Fruit fly (Drosophila melanogaster) whole organism: ENCODE measurements around the gene CG15465.

Experiments used
- CG8478 ChIP-seq: fragments of >200 bp; optimal IDR thresholded peaks from 2 replicates; lab custom pipeline; 2018; ENCODE audit warnings: inconsistent platforms
- Dll ChIP-seq: fragments of >200 bp; optimal IDR thresholded peaks from 2 replicates; lab custom pipeline; 2017
- EcR ChIP-seq, 2 experiments: fragments of >200 bp; optimal IDR thresholded peaks; 2 replicates each; lab custom pipeline; 2017; ENCODE audit warnings: missing biosample characterization in 2 of 2, missing genetic modification characterization in 2 of 2, missing genetic modification reagents in 2 of 2
- pan ChIP-seq: fragments of >200 bp; optimal IDR thresholded peaks from 2 replicates; lab custom pipeline; 2017
- psq ChIP-seq: fragments of >200 bp; optimal IDR thresholded peaks from 2 replicates; lab custom pipeline; 2017
- usp ChIP-seq: fragments of >200 bp; optimal IDR thresholded peaks from 2 replicates; lab custom pipeline; 2017; ENCODE audit warnings: missing biosample characterization, missing genetic modification characterization, mixed read lengths

The CG15465 gene

dm6 chrX:5131598-5131997 is 46.0 kb downstream of the CG15465 start, which contains the start of gene Rpn13R:
Rpn13R (plus strand) TSS chrX:5131898.
- TF ChIP-seq EcR (GFP tag; optimal IDR thresholded peaks at IDR 0.05; lab: Kevin White, UChicago) (no peak), pan (no peak), usp (GFP tag; lab: Kevin White, UChicago) (no peak), Dll (lab: Kevin White, UChicago) (no peak), psq (lab: Kevin White, UChicago) (no peak), CG8478 (lab: Kevin White, UChicago) (no peak)

- TF ChIP-seq Dll (lab: Kevin White, UChicago) (no peak), pan (no peak), psq (lab: Kevin White, UChicago) (no peak), usp (GFP tag; lab: Kevin White, UChicago) (no peak), EcR (GFP tag; optimal IDR thresholded peaks at IDR 0.05; lab: Kevin White, UChicago) (no peak), CG8478 (lab: Kevin White, UChicago) (no peak)
Observed at dm6 chrX:5143810-5144209, 58.3 kb downstream of the CG15465 start.

- TF ChIP-seq pan, result no peak
- no peak for TF ChIP-seq Dll (lab: Kevin White, UChicago)
Observed at dm6 chrX:5152888-5153287, 67.3 kb downstream of the CG15465 start.

- TF ChIP-seq CG8478 (lab: Kevin White, UChicago) (no peak), psq (lab: Kevin White, UChicago) (no peak), EcR (GFP tag; optimal IDR thresholded peaks at IDR 0.05; lab: Kevin White, UChicago) (no peak), usp (GFP tag; lab: Kevin White, UChicago) (no peak), pan (no peak), Dll (lab: Kevin White, UChicago) (no peak)
Observed at dm6 chrX:5164924-5165323, 79.4 kb downstream of the CG15465 start.

- TF ChIP-seq EcR (GFP tag; optimal IDR thresholded peaks at IDR 0.05; lab: Kevin White, UChicago) (no peak), Dll (lab: Kevin White, UChicago) (no peak)
Observed at dm6 chrX:5168193-5168592, 82.6 kb downstream of the CG15465 start.

DNA sequence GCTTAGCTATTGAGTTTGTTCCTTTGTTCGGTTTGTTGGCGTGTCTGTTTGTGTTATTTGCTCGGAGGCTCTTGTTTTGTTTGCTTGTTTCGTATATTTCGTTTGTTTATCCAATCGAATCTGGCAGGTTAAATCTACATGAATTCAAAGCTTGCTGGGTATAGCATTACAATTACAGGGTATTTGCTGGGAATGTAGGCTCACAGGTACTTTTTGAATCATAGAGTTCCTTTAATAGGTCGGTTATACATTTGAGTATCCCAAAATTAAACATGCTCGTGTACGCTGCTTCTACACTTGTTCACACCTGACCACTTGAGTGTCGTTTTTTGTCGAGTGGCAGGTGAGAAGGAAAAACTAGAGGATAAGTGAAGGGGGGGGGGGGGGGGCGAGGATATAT is 96.7 kb downstream of the CG15465 start, which contains the start of gene CG5062:
TSS of gene CG5062 (minus strand) at position 101 of the 400 bp plus-strand sequence.
- TF ChIP-seq CG8478 (lab: Kevin White, UChicago), result no peak
- no peak for TF ChIP-seq pan
- no peak for TF ChIP-seq EcR (GFP tag; optimal IDR thresholded peaks at IDR 0.05; lab: Kevin White, UChicago)
- no peak for TF ChIP-seq psq (lab: Kevin White, UChicago)
- TF ChIP-seq Dll (lab: Kevin White, UChicago), result no peak
- TF ChIP-seq usp (GFP tag; lab: Kevin White, UChicago), result no peak

- TF ChIP-seq Dll (lab: Kevin White, UChicago), result no peak
- TF ChIP-seq usp (GFP tag; lab: Kevin White, UChicago), result no peak
- no peak for TF ChIP-seq CG8478 (lab: Kevin White, UChicago)
- no peak for TF ChIP-seq pan
- no peak for TF ChIP-seq psq (lab: Kevin White, UChicago)
- TF ChIP-seq EcR (GFP tag; optimal IDR thresholded peaks at IDR 0.05; lab: Kevin White, UChicago), result no peak
Observed at dm6 chrX:5187121-5187520, 101.6 kb downstream of the CG15465 start.

DNA sequence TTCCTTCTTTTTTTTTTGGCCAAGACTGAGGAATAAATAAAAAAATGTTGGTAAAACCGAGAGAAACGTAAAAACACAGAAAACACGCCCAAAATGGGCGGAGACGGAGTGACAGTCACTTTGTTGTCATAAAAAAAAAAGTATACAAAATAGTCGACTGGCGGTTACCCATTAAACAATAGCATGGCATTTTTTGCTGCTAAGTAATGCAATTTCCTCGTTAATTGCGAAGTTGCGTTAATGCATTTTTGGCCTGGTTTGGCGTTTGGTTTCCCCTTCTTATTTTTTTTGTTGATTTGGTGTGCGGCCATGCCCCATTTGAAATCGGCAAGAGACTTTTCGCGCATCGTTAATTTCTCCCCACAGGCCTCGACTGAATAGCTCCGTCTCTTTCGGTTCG is 103.8 kb downstream of the CG15465 start:
- TF ChIP-seq pan (no peak), EcR (GFP tag; optimal IDR thresholded peaks at IDR 0.05; lab: Kevin White, UChicago) (no peak), CG8478 (lab: Kevin White, UChicago) (no peak)

- TF ChIP-seq psq (lab: Kevin White, UChicago), result no peak
Observed at dm6 chrX:5203674-5204073, 118.1 kb downstream of the CG15465 start.

DNA sequence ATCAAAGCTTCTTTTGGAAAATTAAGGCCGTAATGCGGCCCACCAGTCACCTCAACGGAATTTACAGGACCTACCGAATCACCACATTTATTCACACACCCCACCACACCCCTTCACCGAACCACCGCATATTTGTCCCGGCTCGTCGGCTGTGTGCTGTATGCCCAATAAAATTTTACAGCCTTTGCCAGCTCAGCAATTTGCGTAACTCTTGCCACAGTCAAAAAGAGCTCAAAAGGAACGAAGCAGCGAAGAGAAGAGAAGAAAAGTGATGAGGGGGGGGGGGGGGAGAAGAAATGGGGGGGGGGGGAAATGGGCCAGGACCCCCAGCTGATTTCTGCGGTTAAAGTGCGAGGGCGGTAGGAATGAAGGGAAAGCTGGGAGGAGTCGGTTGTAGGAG is 120.6 kb downstream of the CG15465 start:
- TF ChIP-seq psq (lab: Kevin White, UChicago), result no peak
- TF ChIP-seq EcR (GFP tag; optimal IDR thresholded peaks at IDR 0.05; lab: Kevin White, UChicago), result no peak
- no peak for TF ChIP-seq CG8478 (lab: Kevin White, UChicago)
- TF ChIP-seq usp (GFP tag; lab: Kevin White, UChicago), result no peak
- no peak for TF ChIP-seq Dll (lab: Kevin White, UChicago)
- no peak for TF ChIP-seq pan

dm6 chrX:5285835-5286234 is 200.3 kb downstream of the CG15465 start:
- no peak for TF ChIP-seq EcR (GFP tag; optimal IDR thresholded peaks at IDR 0.05; lab: Kevin White, UChicago)
- no peak for TF ChIP-seq Dll (lab: Kevin White, UChicago)
- no peak for TF ChIP-seq psq (lab: Kevin White, UChicago)
- TF ChIP-seq pan, result no peak
- no peak for TF ChIP-seq CG8478 (lab: Kevin White, UChicago)
- no peak for TF ChIP-seq usp (GFP tag; lab: Kevin White, UChicago)

- TF ChIP-seq pan, result no peak
- no peak for TF ChIP-seq psq (lab: Kevin White, UChicago)
- no peak for TF ChIP-seq usp (GFP tag; lab: Kevin White, UChicago)
- TF ChIP-seq EcR (GFP tag; optimal IDR thresholded peaks at IDR 0.05; lab: Kevin White, UChicago), result no peak
- TF ChIP-seq Dll (lab: Kevin White, UChicago), result no peak
- no peak for TF ChIP-seq CG8478 (lab: Kevin White, UChicago)
Observed at dm6 chrX:5286513-5286912, 201.0 kb downstream of the CG15465 start.

DNA sequence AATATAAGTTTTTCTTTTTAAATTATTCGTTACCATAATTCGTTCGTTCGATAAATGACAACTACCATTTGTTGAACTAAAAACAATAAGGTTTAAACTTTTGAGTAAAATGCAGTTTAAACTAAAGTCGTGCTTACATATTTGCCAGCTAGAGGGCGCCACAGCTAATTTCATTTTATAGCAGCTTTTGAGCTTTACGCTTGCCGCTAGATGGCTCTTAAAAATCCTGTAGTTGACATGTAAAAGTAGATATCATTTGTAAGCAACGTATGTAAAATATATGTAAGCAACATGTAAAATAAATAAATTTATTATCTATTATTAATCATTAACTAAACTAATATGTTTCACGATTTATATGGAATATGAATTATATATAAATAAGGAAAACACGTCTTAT is 204.1 kb downstream of the CG15465 start:
- no peak for TF ChIP-seq CG8478 (lab: Kevin White, UChicago)
- no peak for TF ChIP-seq pan
